Worm (Caenorhabditis elegans): ENCODE data around the gene ddl-1.

Gene ddl-1

ce11 chrII:5669580-5669979 lies 21.4 kb upstream of the ddl-1 start, which contains the start of gene C25H3.17:
Gene C25H3.17 (minus strand): TSS chrII:5669680.
- TF ChIP-seq tra-4 (tag; optimal IDR thresholded peaks at IDR 0.05) (no peak), ceh-36 (tag; optimal IDR thresholded peaks at IDR 0.05) (no peak), ceh-13 (GFP tag; optimal IDR thresholded peaks at IDR 0.05) (no peak), flt-1 (GFP tag; IDR thresholded peaks at IDR 0.05) (no peak), aly-1 (tag; optimal IDR thresholded peaks at IDR 0.05) (no peak), sea-1 (GFP tag; conservative IDR thresholded peaks at IDR 0.05) (no peak), pes-1 (GFP tag; IDR thresholded peaks at IDR 0.05) (no peak), hnd-1 (tag; optimal IDR thresholded peaks at IDR 0.05) (no peak), B0310.2 (tag; optimal IDR thresholded peaks at IDR 0.05) (no peak), ets-7 (tag; optimal IDR thresholded peaks at IDR 0.05) (no peak), ama-1 (optimal IDR thresholded peaks at IDR 0.05) (no peak), tbx-37 (GFP tag; conservative IDR thresholded peaks at IDR 0.05) (no peak)

- TF ChIP-seq sea-1 (GFP tag; conservative IDR thresholded peaks at IDR 0.05), result no peak
- TF ChIP-seq hnd-1 (tag; optimal IDR thresholded peaks at IDR 0.05), result no peak
- TF ChIP-seq aly-1 (tag; optimal IDR thresholded peaks at IDR 0.05), result no peak
Measured at ce11 chrII:5668830-5669229, 20.7 kb upstream of the ddl-1 start, which contains the start of gene C25H3.7. Gene C25H3.7 (minus strand): TSS chrII:5668930.

DNA sequence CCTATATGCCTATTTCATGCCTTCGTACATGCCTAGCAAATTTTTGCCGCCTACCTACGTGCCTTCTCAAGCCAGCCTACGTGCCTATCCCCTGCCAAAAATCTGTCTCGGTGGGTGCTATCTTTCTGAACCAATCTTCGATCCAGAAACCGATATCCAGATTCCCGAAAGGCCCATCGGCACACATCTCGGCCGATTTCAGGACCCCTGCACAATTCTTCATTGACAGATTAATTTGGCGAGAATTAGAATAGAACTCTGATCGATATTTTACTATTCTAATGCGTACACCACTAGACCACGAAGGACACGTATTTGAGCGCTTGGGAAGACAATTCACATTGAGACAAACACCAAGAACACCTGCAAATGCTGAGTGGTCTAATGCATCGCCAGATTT lies 19.4 kb upstream of the ddl-1 start:
- no peak for TF ChIP-seq aly-1 (tag; optimal IDR thresholded peaks at IDR 0.05)
- no peak for TF ChIP-seq F13C5.2 (tag; optimal IDR thresholded peaks at IDR 0.05)
- no peak for TF ChIP-seq hmbx-1 (tag; optimal IDR thresholded peaks at IDR 0.05)
- TF ChIP-seq sea-1 (GFP tag; conservative IDR thresholded peaks at IDR 0.05), result no peak
- no peak for TF ChIP-seq tra-4 (tag; optimal IDR thresholded peaks at IDR 0.05)
- TF ChIP-seq hnd-1 (tag; optimal IDR thresholded peaks at IDR 0.05), result no peak
- peak; percentile 10 for TF ChIP-seq B0310.2 (tag; optimal IDR thresholded peaks at IDR 0.05)
- no peak; the same call in 1 of the 2 replicates for TF ChIP-seq flt-1 (GFP tag; IDR thresholded peaks at IDR 0.05)
- no peak for TF ChIP-seq tbx-37 (GFP tag; conservative IDR thresholded peaks at IDR 0.05)
- TF ChIP-seq tbx-11 (GFP tag; IDR thresholded peaks at IDR 0.05), result peak; percentile 63; the same call in 1 of the 2 replicates
- TF ChIP-seq hmg-4 (GFP tag; optimal IDR thresholded peaks at IDR 0.05), result peak; percentile 74
- TF ChIP-seq ceh-13 (GFP tag; optimal IDR thresholded peaks at IDR 0.05), result peak; percentile 43
- TF ChIP-seq ama-1 (optimal IDR thresholded peaks at IDR 0.05), result no peak
- TF ChIP-seq scrt-1 (GFP tag; IDR thresholded peaks at IDR 0.05), result no peak
- TF ChIP-seq ets-7 (tag; optimal IDR thresholded peaks at IDR 0.05), result no peak
- TF ChIP-seq ceh-36 (tag; optimal IDR thresholded peaks at IDR 0.05), result peak; percentile 65
- no peak for TF ChIP-seq pes-1 (GFP tag; IDR thresholded peaks at IDR 0.05)

- TF ChIP-seq F13C5.2 (tag; optimal IDR thresholded peaks at IDR 0.05) (no peak), hmg-4 (GFP tag; optimal IDR thresholded peaks at IDR 0.05) (no peak), pes-1 (GFP tag; IDR thresholded peaks at IDR 0.05) (no peak), tbx-11 (GFP tag; IDR thresholded peaks at IDR 0.05) (no peak), ceh-13 (GFP tag; optimal IDR thresholded peaks at IDR 0.05) (no peak), ama-1 (optimal IDR thresholded peaks at IDR 0.05) (no peak), scrt-1 (GFP tag; IDR thresholded peaks at IDR 0.05) (no peak), tbx-37 (GFP tag; conservative IDR thresholded peaks at IDR 0.05) (no peak), B0310.2 (tag; optimal IDR thresholded peaks at IDR 0.05) (no peak), ceh-36 (tag; optimal IDR thresholded peaks at IDR 0.05) (no peak), hmbx-1 (tag; optimal IDR thresholded peaks at IDR 0.05) (no peak), flt-1 (GFP tag; IDR thresholded peaks at IDR 0.05) (no peak), aly-1 (tag; optimal IDR thresholded peaks at IDR 0.05) (no peak), tra-4 (tag; optimal IDR thresholded peaks at IDR 0.05) (no peak), sea-1 (GFP tag; conservative IDR thresholded peaks at IDR 0.05) (no peak), hnd-1 (tag; optimal IDR thresholded peaks at IDR 0.05) (no peak), ets-7 (tag; optimal IDR thresholded peaks at IDR 0.05) (no peak)
Measured at ce11 chrII:5665991-5666390, 17.8 kb upstream of the ddl-1 start, which contains the start of gene C25H3.16. Gene C25H3.16 (plus strand): TSS chrII:5666291.

- TF ChIP-seq B0310.2 (tag; optimal IDR thresholded peaks at IDR 0.05) (no peak), sea-1 (GFP tag; conservative IDR thresholded peaks at IDR 0.05) (no peak), ceh-13 (GFP tag; optimal IDR thresholded peaks at IDR 0.05) (no peak), hnd-1 (tag; optimal IDR thresholded peaks at IDR 0.05) (no peak), scrt-1 (GFP tag; IDR thresholded peaks at IDR 0.05) (no peak), ama-1 (optimal IDR thresholded peaks at IDR 0.05) (no peak), flt-1 (GFP tag; IDR thresholded peaks at IDR 0.05) (no peak)
Measured at ce11 chrII:5665029-5665428, 16.9 kb upstream of the ddl-1 start, which contains the start of gene C25H3.15. Gene C25H3.15 (plus strand): TSS chrII:5665329.

ce11 chrII:5663180-5663791 lies 15.1 kb upstream of the ddl-1 start:
- TF ChIP-seq sea-1 (GFP tag; conservative IDR thresholded peaks at IDR 0.05), result no peak
- no peak for TF ChIP-seq B0310.2 (tag; optimal IDR thresholded peaks at IDR 0.05)
- TF ChIP-seq hnd-1 (tag; optimal IDR thresholded peaks at IDR 0.05), result no peak
- no peak for TF ChIP-seq tra-4 (tag; optimal IDR thresholded peaks at IDR 0.05)
- TF ChIP-seq tbx-37 (GFP tag; conservative IDR thresholded peaks at IDR 0.05), result no peak
- TF ChIP-seq aly-1 (tag; optimal IDR thresholded peaks at IDR 0.05), result no peak
- no peak for TF ChIP-seq flt-1 (GFP tag; IDR thresholded peaks at IDR 0.05)
- TF ChIP-seq hmg-4 (GFP tag; optimal IDR thresholded peaks at IDR 0.05), result no peak
- TF ChIP-seq ama-1 (optimal IDR thresholded peaks at IDR 0.05), result no peak
- no peak for TF ChIP-seq tbx-11 (GFP tag; IDR thresholded peaks at IDR 0.05)
- TF ChIP-seq ceh-36 (tag; optimal IDR thresholded peaks at IDR 0.05), result no peak
- TF ChIP-seq ets-7 (tag; optimal IDR thresholded peaks at IDR 0.05), result no peak
- TF ChIP-seq ceh-13 (GFP tag; optimal IDR thresholded peaks at IDR 0.05), result no peak
- no peak for TF ChIP-seq hmbx-1 (tag; optimal IDR thresholded peaks at IDR 0.05)

DNA sequence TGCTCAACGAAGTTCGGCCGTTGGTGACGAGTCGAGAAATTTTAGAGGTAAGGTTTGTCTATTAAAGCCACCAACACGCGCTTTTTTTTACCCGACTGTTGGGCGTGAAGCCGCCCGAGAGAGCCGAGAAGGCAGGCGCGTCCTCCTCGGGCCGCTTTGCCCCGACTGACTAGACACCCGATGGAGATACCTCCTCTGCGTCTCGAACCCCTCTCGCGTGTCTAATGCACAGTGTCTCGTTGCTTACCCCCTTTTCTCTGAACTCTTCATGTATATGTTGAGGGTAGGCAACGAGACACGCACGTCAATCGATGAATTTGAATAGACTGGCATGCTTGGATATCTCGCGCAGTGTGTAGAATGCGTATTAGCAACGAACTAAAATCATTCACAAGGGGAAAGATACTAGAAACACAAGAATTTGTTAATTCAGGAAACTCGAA lies 13.6 kb upstream of the ddl-1 start:
- TF ChIP-seq flt-1 (GFP tag; IDR thresholded peaks at IDR 0.05) (peak; percentile 73), scrt-1 (GFP tag; IDR thresholded peaks at IDR 0.05) (peak; percentile 90), F13C5.2 (tag; optimal IDR thresholded peaks at IDR 0.05) (peak; percentile 73), tbx-11 (GFP tag; IDR thresholded peaks at IDR 0.05) (peak; percentile 80), aly-1 (tag; optimal IDR thresholded peaks at IDR 0.05) (peak; percentile 83), ama-1 (optimal IDR thresholded peaks at IDR 0.05) (peak; percentile 96), ceh-36 (tag; optimal IDR thresholded peaks at IDR 0.05) (peak; percentile 66), hnd-1 (tag; optimal IDR thresholded peaks at IDR 0.05) (peak; percentile 64), B0310.2 (tag; optimal IDR thresholded peaks at IDR 0.05) (peak; percentile 82), tra-4 (tag; optimal IDR thresholded peaks at IDR 0.05) (peak; percentile 72), hmbx-1 (tag; optimal IDR thresholded peaks at IDR 0.05) (peak; percentile 78), tbx-37 (GFP tag; conservative IDR thresholded peaks at IDR 0.05) (peak; percentile 72), pes-1 (GFP tag; IDR thresholded peaks at IDR 0.05) (peak; percentile 83), ets-7 (tag; optimal IDR thresholded peaks at IDR 0.05) (peak; percentile 40), sea-1 (GFP tag; conservative IDR thresholded peaks at IDR 0.05) (peak; percentile 93), ceh-13 (GFP tag; optimal IDR thresholded peaks at IDR 0.05) (peak; percentile 19), hmg-4 (GFP tag; optimal IDR thresholded peaks at IDR 0.05) (peak; percentile 92)
